Worm (Caenorhabditis elegans) whole organism, midembryonic: ENCODE measurements around the gene C50H2.4.

ENCODE experiments used
- flt-1 ChIP-seq: fragments of 200-800 bp; sonication (Bioruptor generic); IDR thresholded peaks from 2 replicates; pipeline ENCODE4 v1.3.6; 2022; ENCODE audit warnings: missing genetic modification characterization, missing compliant biosample characterization
- klf-2 ChIP-seq: fragments of 200-800 bp; sonication (Bioruptor generic); conservative IDR thresholded peaks from 2 replicates; pipeline ENCODE4 v1.3.6; 2022; ENCODE audit warnings: missing genetic modification reagents, missing genetic modification characterization, missing compliant biosample characterization
- med-1 ChIP-seq: sonication (generic microtip); optimal IDR thresholded peaks from 2 replicates; lab custom pipeline; 2017; ENCODE audit warnings: missing genetic modification characterization, mild to moderate bottlenecking, missing compliant biosample characterization, antibody characterized with exemption, missing genetic modification reagents; ENCODE audit not compliant: insufficient read depth

ce11 chrV:9918410-9918809, 1.6 kb downstream of the C50H2.4 start, which contains the start of gene C50H2.5:
- no peak for TF ChIP-seq med-1
- no peak for TF ChIP-seq flt-1 (GFP tag; lab: Robert Waterston, UW)
- no peak for TF ChIP-seq klf-2 (GFP tag; lab: Robert Waterston, UW)
